Worm (Caenorhabditis elegans) whole organism, early embryonic: Measurements from ENCODE around the gene mrpl-32.

Source experiments
- B0310.2 ChIP-seq: sonication (generic microtip); optimal IDR thresholded peaks from 2 replicates; lab custom pipeline; 2016; ENCODE audit warnings: mild to moderate bottlenecking, missing genetic modification characterization, missing compliant biosample characterization
- F13C5.2 ChIP-seq: sonication (generic microtip); optimal IDR thresholded peaks from 2 replicates; lab custom pipeline; 2017; ENCODE audit warnings: mild to moderate bottlenecking, missing genetic modification characterization, inconsistent platforms, missing compliant biosample characterization
- aly-1 ChIP-seq: sonication (generic microtip); optimal IDR thresholded peaks from 2 replicates; lab custom pipeline; 2016; ENCODE audit warnings: missing genetic modification characterization, missing compliant biosample characterization
- ama-1 ChIP-seq: fragments of 150-350 bp; optimal IDR thresholded peaks from 2 replicates; lab custom pipeline; 2014
- ets-7 ChIP-seq: sonication (generic microtip); optimal IDR thresholded peaks from 2 replicates; lab custom pipeline; 2016; ENCODE audit warnings: missing genotype, missing genetic modification characterization, missing compliant biosample characterization
- flt-1 ChIP-seq: fragments of 200-800 bp; sonication (Bioruptor generic); IDR thresholded peaks from 2 replicates; pipeline ENCODE4 v1.3.6; 2022; ENCODE audit warnings: missing genetic modification characterization, missing compliant biosample characterization
- hmbx-1 ChIP-seq: sonication (generic microtip); optimal IDR thresholded peaks from 2 replicates; lab custom pipeline; 2016; ENCODE audit warnings: mild to moderate bottlenecking, missing genetic modification characterization, missing compliant biosample characterization
- pes-1 ChIP-seq: fragments of 200-800 bp; sonication (Bioruptor generic); IDR thresholded peaks from 2 replicates; pipeline ENCODE4 v1.3.6; 2022; ENCODE audit warnings: missing genetic modification reagents, missing genetic modification characterization, missing compliant biosample characterization
- tbx-11 ChIP-seq: fragments of 200-800 bp; sonication (Bioruptor generic); IDR thresholded peaks from 2 replicates; pipeline ENCODE4 v1.3.6; 2022; ENCODE audit warnings: missing genetic modification characterization, missing compliant biosample characterization
- tbx-37 ChIP-seq: fragments of 200-800 bp; sonication (Bioruptor generic); conservative IDR thresholded peaks from 2 replicates; pipeline ENCODE4 v1.3.6; 2022; ENCODE audit warnings: missing genetic modification reagents, missing genetic modification characterization, missing compliant biosample characterization

ce11 chrIII:8400478-8400877 is 49.1 kb upstream of the mrpl-32 start:
- TF ChIP-seq B0310.2 (tag; lab: Kevin White, UChicago) (no peak), ets-7 (tag; lab: Kevin White, UChicago) (no peak), flt-1 (GFP tag; lab: Robert Waterston, UW) (no peak), tbx-37 (GFP tag; lab: Robert Waterston, UW) (no peak), tbx-11 (GFP tag; lab: Robert Waterston, UW) (no peak), ama-1 (lab: Kevin White, UChicago) (no peak), aly-1 (tag; lab: Kevin White, UChicago) (no peak), hmbx-1 (tag; lab: Kevin White, UChicago) (no peak), pes-1 (GFP tag; lab: Robert Waterston, UW) (no peak), F13C5.2 (tag; lab: Kevin White, UChicago) (no peak)
